Worm (Caenorhabditis elegans): Measurements from ENCODE around the gene ttbk-6.

ce11 chrIII:5076569-5076968 lies 2.1 kb downstream of the ttbk-6 start:
- no peak for TF ChIP-seq jun-1 (tag; optimal IDR thresholded peaks at IDR 0.05)
- TF ChIP-seq ZK546.5 (tag; optimal IDR thresholded peaks at IDR 0.05): no peak
- TF ChIP-seq ama-1 (optimal IDR thresholded peaks at IDR 0.05): no peak
- TF ChIP-seq nhr-77 (tag; optimal IDR thresholded peaks at IDR 0.05): no peak
- TF ChIP-seq nhr-102 (tag; optimal IDR thresholded peaks at IDR 0.05): no peak
- no peak for TF ChIP-seq arid-1 (GFP tag; conservative IDR thresholded peaks at IDR 0.05)
- no peak for TF ChIP-seq snpc-1.2 (GFP tag; IDR thresholded peaks at IDR 0.05)
